Fruit fly (Drosophila melanogaster): ENCODE results near the gene CG32137.

The CG32137 gene

DNA sequence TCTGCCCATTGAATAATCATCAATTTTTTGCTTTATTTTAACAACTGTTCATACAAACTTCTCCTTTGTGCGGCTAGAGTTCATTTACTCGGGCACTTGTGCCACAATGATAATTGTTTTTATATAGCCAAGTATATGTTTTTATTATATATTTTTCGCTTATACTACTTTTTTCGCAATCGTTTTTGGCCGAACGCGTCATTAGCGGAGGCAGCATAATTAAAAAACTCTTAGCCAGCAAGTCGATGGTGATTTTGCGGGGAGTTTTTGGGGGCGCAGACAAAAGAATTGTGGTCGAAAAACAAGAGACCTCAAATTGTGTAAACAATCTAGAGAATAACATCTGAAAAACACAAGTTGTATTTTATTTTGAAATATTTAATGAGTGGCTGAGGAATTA, 12.5 kb downstream of the CG32137 start:
- TF ChIP-seq toe (GFP tag; optimal IDR thresholded peaks at IDR 0.05) = no peak
- TF ChIP-seq tj (GFP tag; optimal IDR thresholded peaks at IDR 0.05) = peak; percentile 93

DNA sequence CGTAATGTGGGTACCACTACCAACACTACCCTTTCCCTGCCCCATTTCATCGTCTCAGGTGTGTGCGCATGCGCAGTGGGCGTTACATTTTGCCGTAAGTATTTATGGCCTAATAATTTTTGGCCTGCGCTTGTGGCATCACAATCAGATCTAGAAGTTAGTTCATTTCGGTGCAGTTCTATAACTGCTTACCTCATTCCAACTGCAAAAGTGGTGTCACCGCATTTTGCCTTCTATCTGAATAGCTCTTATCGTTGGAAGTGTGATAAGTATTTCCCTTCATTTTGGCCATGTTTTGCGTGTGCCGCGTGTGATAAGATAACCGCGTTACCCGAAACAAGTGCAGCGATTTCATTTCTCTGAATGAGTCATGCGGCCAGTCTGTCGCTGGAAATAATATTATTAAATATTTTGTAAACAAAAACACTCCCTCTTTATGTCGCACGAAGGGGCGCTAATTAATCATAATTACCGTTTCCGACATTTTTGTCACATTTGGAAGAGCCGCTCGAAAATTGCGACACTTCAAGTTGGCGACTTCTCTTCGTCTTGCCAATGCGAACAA, 13.5 kb downstream of the CG32137 start:
- TF ChIP-seq Mnt (GFP tag; optimal IDR thresholded peaks at IDR 0.05) (peak; percentile 49), tj (GFP tag; optimal IDR thresholded peaks at IDR 0.05) (peak; percentile 5), CG33017 (tag; optimal IDR thresholded peaks at IDR 0.05) (no peak), kay (GFP tag; ENCODE audit: borderline replicate concordance) (peak; percentile 94)

dm6 chr3L:13956667-13957066, 17.6 kb downstream of the CG32137 start:
- TF ChIP-seq CG33017 (tag; optimal IDR thresholded peaks at IDR 0.05) (no peak), bab1 (GFP tag; optimal IDR thresholded peaks at IDR 0.05) (no peak), CG11617 (GFP tag; optimal IDR thresholded peaks at IDR 0.05) (no peak), pad (GFP tag; optimal IDR thresholded peaks at IDR 0.05) (no peak), Crg-1 (GFP tag; optimal IDR thresholded peaks at IDR 0.05) (no peak), CG7045 (GFP tag; optimal IDR thresholded peaks at IDR 0.05) (no peak), CG5204 (GFP tag; optimal IDR thresholded peaks at IDR 0.05) (no peak), cnc (optimal IDR thresholded peaks at IDR 0.05) (no peak), kay (GFP tag; ENCODE audit: borderline replicate concordance) (no peak), ovo (GFP tag; optimal IDR thresholded peaks at IDR 0.05) (no peak), Hr96 (GFP tag; optimal IDR thresholded peaks at IDR 0.05) (no peak), toe (GFP tag; optimal IDR thresholded peaks at IDR 0.05) (no peak), cic (GFP tag; optimal IDR thresholded peaks at IDR 0.05) (no peak)

DNA sequence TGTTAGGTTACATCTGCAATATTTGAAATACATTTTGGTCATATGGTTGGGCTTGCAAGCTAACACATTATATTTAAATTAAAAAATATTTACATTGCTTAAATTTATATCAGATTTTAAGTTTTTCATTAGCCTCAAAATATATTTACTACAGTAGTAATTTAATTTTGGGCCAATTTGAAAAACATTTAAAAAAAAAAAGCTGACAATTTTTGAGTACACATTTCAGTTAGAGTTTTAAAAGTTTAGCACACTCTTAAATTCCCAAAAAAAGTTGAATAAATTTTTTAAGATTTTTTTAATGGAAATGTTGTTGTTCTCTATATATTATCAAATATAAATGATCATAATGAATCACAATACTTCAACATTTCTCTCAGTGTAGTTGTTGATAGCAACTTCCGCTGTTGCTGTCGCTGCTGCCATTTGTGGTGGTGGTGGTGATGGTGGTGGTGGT, 18.2 kb downstream of the CG32137 start:
- TF ChIP-seq cnc (optimal IDR thresholded peaks at IDR 0.05) (no peak), Clk (GFP tag; optimal IDR thresholded peaks at IDR 0.05) (no peak), Crg-1 (GFP tag; optimal IDR thresholded peaks at IDR 0.05) (no peak), Mnt (GFP tag; optimal IDR thresholded peaks at IDR 0.05) (no peak), CG11617 (GFP tag; optimal IDR thresholded peaks at IDR 0.05) (peak; percentile 3), CG14711 (tag; optimal IDR thresholded peaks at IDR 0.05) (peak; percentile 13), Hr96 (GFP tag; optimal IDR thresholded peaks at IDR 0.05) (no peak), CG7101 (tag; optimal IDR thresholded peaks at IDR 0.05) (no peak), pad (GFP tag; optimal IDR thresholded peaks at IDR 0.05) (no peak), CG12768 (GFP tag; optimal IDR thresholded peaks at IDR 0.05) (no peak), CG1620 (GFP tag; optimal IDR thresholded peaks at IDR 0.05) (no peak), CG7045 (GFP tag; optimal IDR thresholded peaks at IDR 0.05) (no peak), bab1 (GFP tag; optimal IDR thresholded peaks at IDR 0.05) (peak; percentile 44), tj (GFP tag; optimal IDR thresholded peaks at IDR 0.05) (no peak), cic (GFP tag; optimal IDR thresholded peaks at IDR 0.05) (no peak), kay (GFP tag; ENCODE audit: borderline replicate concordance) (no peak), CG5204 (GFP tag; optimal IDR thresholded peaks at IDR 0.05) (no peak), CG33017 (tag; optimal IDR thresholded peaks at IDR 0.05) (no peak), ovo (GFP tag; optimal IDR thresholded peaks at IDR 0.05) (no peak), toe (GFP tag; optimal IDR thresholded peaks at IDR 0.05) (no peak)

DNA sequence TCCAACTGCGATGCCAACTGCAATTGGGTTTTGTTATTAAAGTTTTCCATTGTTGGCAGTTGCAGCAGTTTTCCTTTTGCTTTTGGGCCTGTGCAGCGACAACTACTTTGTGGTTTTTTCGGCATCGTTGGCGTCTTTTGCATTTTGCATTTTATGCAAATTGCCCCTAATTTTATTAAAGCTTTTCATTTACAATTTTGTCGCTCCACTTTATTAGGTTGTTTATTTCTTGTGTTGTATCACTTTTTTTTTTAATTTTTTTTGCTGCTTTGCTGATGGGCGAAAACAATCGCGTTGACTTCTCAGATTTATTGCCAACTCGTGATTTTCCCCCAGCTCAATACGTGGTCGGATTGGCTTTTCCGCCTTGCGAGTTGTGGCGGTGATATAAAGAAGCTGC, 18.7 kb downstream of the CG32137 start:
- TF ChIP-seq tj (GFP tag; optimal IDR thresholded peaks at IDR 0.05) = peak; percentile 93
- TF ChIP-seq ovo (GFP tag; optimal IDR thresholded peaks at IDR 0.05) = no peak

DNA sequence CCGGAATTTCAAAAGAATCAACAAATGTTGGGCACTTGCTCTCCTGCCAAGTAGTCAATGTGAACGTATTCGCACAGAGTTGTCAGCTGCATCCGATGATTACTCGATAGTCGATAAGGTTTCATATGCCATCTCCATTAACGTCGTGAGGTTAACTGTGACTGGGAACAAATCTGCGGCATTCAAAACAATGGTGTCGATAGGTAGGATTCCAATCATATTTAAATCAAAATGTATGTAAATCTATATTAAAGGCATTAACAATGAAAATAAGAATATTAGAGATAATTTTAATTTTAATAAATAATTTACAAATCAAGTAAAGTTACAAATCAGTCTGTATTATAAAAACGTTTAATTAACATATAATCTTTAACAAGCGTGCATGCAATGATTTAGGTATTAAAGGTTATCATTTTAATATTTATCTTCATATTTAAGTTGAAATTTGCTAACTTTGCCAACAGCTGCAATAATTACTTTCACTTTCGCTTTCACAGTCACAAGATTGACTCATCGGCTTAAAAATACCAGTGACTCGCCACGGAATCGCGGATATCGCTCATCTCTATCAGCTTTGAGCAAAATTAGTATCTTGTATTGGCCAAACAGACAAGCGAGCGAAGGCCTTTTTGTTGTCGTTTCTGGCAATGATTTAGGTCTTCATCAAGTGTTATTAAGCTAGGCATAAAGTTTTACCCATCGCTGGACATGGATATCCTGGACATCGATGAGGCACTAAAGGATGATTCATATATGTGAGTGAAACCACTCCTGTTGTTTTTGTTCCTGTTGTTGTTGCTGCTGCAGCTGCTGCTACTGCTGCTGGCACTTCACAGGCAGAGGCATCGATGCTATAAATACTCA, 25.8 kb downstream of the CG32137 start, which contains the start of the genes Meics, Nxf3 and ssp2:
TSS of gene Meics (minus strand) at position 68 of the 867 bp plus-strand sequence.
TSS of gene Nxf3 (plus strand) at position 569 of the 867 bp plus-strand sequence.
TSS of gene ssp2 (plus strand) at position 569 of the 867 bp plus-strand sequence.
- TF ChIP-seq CG7101 (tag; optimal IDR thresholded peaks at IDR 0.05) (no peak), CG7045 (GFP tag; optimal IDR thresholded peaks at IDR 0.05) (peak; percentile 64), CG14711 (tag; optimal IDR thresholded peaks at IDR 0.05) (peak; percentile 90), Clk (GFP tag; optimal IDR thresholded peaks at IDR 0.05) (no peak), Crg-1 (GFP tag; optimal IDR thresholded peaks at IDR 0.05) (peak; percentile 49), Hr96 (GFP tag; optimal IDR thresholded peaks at IDR 0.05) (peak; percentile 52), CG11617 (GFP tag; optimal IDR thresholded peaks at IDR 0.05) (peak; percentile 33), CG1620 (GFP tag; optimal IDR thresholded peaks at IDR 0.05) (peak; percentile 28), CG5204 (GFP tag; optimal IDR thresholded peaks at IDR 0.05) (peak; percentile 29), bab1 (GFP tag; optimal IDR thresholded peaks at IDR 0.05) (no peak), pad (GFP tag; optimal IDR thresholded peaks at IDR 0.05) (peak; percentile 27), kay (GFP tag; ENCODE audit: borderline replicate concordance) (peak; percentile 98), CG33017 (tag; optimal IDR thresholded peaks at IDR 0.05) (peak; percentile 16), toe (GFP tag; optimal IDR thresholded peaks at IDR 0.05) (peak; percentile 54), tj (GFP tag; optimal IDR thresholded peaks at IDR 0.05) (peak; percentile 24)

DNA sequence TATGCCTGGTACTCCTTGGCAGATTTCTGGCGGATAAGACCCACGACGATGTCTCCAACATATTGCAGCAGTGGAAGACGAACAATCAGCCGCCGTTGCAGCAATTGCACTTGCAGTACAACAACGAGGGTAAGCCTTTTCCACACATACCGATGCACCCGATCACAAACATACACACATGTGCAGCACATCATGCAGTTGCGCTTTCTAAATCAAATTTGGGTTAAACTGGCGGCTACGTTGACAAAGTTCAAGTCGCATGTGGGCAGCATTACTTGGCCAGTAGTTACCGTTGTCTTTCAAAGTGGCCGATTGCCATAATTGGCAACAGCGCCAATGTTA, 26.4 kb downstream of the CG32137 start:
- TF ChIP-seq CG33017 (tag; optimal IDR thresholded peaks at IDR 0.05) (no peak), Clk (GFP tag; optimal IDR thresholded peaks at IDR 0.05) (no peak), tj (GFP tag; optimal IDR thresholded peaks at IDR 0.05) (no peak), Mnt (GFP tag; optimal IDR thresholded peaks at IDR 0.05) (no peak), cnc (optimal IDR thresholded peaks at IDR 0.05) (no peak), CG14711 (tag; optimal IDR thresholded peaks at IDR 0.05) (no peak), CG11617 (GFP tag; optimal IDR thresholded peaks at IDR 0.05) (no peak)

Data from whole organism, adult.